Worm (Caenorhabditis elegans): Measurements from ENCODE around the gene T04A8.8.

- TF ChIP-seq lin-39 (tag; optimal IDR thresholded peaks at IDR 0.05) (no peak), lin-13 (GFP tag; optimal IDR thresholded peaks at IDR 0.05) (peak; percentile 29), fos-1 (tag; optimal IDR thresholded peaks at IDR 0.05) (peak; percentile 7), nhr-21 (tag; optimal IDR thresholded peaks at IDR 0.05) (peak; percentile 47), mdl-1 (tag; optimal IDR thresholded peaks at IDR 0.05) (peak; percentile 5 to 15), zag-1 (tag; optimal IDR thresholded peaks at IDR 0.05) (peak; percentile 46), egl-27 (tag; optimal IDR thresholded peaks at IDR 0.05) (no peak)
Measured at ce11 chrIII:4666753-4667400, 26.9 kb upstream of the T04A8.8 start.
